Worm (Caenorhabditis elegans) whole organism, L3 larva: ENCODE results near the gene dyf-18.

ENCODE experiments used
- R02D3.7 ChIP-seq: fragments of 150-350 bp; optimal IDR thresholded peaks from 2 replicates; lab custom pipeline; 2014; ENCODE audit warnings: missing biosample characterization, missing genetic modification characterization
- ceh-16 ChIP-seq: sonication (generic microtip); optimal IDR thresholded peaks from 2 replicates; lab custom pipeline; 2017; ENCODE audit warnings: missing biosample characterization, missing genetic modification characterization
- ceh-82 ChIP-seq: fragments of 150-350 bp; optimal IDR thresholded peaks from 2 replicates; lab custom pipeline; 2014; ENCODE audit warnings: missing biosample characterization, missing genetic modification characterization
- daf-12 ChIP-seq: fragments of 150-350 bp; optimal IDR thresholded peaks from 2 replicates; lab custom pipeline; 2014; ENCODE audit warnings: missing biosample characterization, missing genetic modification reagents, missing genetic modification characterization
- elt-2 ChIP-seq: sonication (generic microtip); optimal IDR thresholded peaks from 2 replicates; lab custom pipeline; 2016; ENCODE audit warnings: missing genetic modification reagents, mild to moderate bottlenecking, missing genetic modification characterization, missing compliant biosample characterization
- fos-1 ChIP-seq: fragments of 150-350 bp; optimal IDR thresholded peaks from 2 replicates; lab custom pipeline; 2014; ENCODE audit warnings: missing biosample characterization, missing genetic modification characterization
- nhr-76 ChIP-seq: fragments of 150-350 bp; sonication (generic microtip); optimal IDR thresholded peaks from 5 replicates; lab custom pipeline; 2014; ENCODE audit warnings: missing biosample characterization, missing genetic modification characterization
- pqm-1 ChIP-seq: fragments of 150-350 bp; optimal IDR thresholded peaks from 2 replicates; lab custom pipeline; 2017; ENCODE audit warnings: missing biosample characterization, missing genetic modification characterization, inconsistent platforms
- sea-2 ChIP-seq: fragments of 150-350 bp; sonication (generic microtip); optimal IDR thresholded peaks from 4 replicates; lab custom pipeline; 2014; ENCODE audit warnings: missing biosample characterization, missing genetic modification reagents, missing genetic modification characterization
- unc-62 ChIP-seq: fragments of 150-350 bp; sonication (generic microtip); optimal IDR thresholded peaks from 4 replicates; lab custom pipeline; 2014; ENCODE audit warnings: missing biosample characterization, missing genetic modification reagents, missing genetic modification characterization
- ztf-11 ChIP-seq: fragments of 150-350 bp; optimal IDR thresholded peaks from 2 replicates; lab custom pipeline; 2014; ENCODE audit warnings: missing biosample characterization, missing genetic modification characterization
- ztf-4 ChIP-seq: fragments of 150-350 bp; optimal IDR thresholded peaks from 2 replicates; lab custom pipeline; 2014; ENCODE audit warnings: missing biosample characterization, missing genetic modification characterization

- TF ChIP-seq ceh-16 (tag; lab: Kevin White, UChicago) (no peak), sea-2 (GFP tag; lab: Kevin White, UChicago) (no peak), pqm-1 (tag; lab: Kevin White, UChicago) (no peak), R02D3.7 (tag; lab: Kevin White, UChicago) (no peak), unc-62 (GFP tag; lab: Kevin White, UChicago) (no peak), ceh-82 (tag; lab: Kevin White, UChicago) (no peak), nhr-76 (tag; lab: Kevin White, UChicago) (no peak), ztf-11 (tag; lab: Kevin White, UChicago) (no peak), fos-1 (tag; lab: Kevin White, UChicago) (no peak), daf-12 (tag; lab: Kevin White, UChicago) (no peak), ztf-4 (tag; lab: Kevin White, UChicago) (no peak), elt-2 (tag; lab: Kevin White, UChicago) (no peak)
These were observed 46.6 kb downstream of the dyf-18 start, which contains the start of gene scl-18 for ce11 chrIV:11754328-11754727.
